Fruit fly (Drosophila melanogaster) whole organism, embryonic: Measurements from ENCODE around the gene Elp4.

Source experiments
- Ada2b ChIP-seq: fragments of 200-800 bp; sonication (Bioruptor generic); IDR thresholded peaks from 2 replicates; pipeline ENCODE4 v1.3.6; 2022; ENCODE audit warnings: missing biosample characterization, missing genetic modification characterization
- CG10267 ChIP-seq: fragments of 200-800 bp; sonication (Bioruptor generic); optimal IDR thresholded peaks from 2 replicates; lab custom pipeline; 2018; ENCODE audit warnings: missing biosample characterization, mild to moderate bottlenecking, missing genetic modification characterization, moderate library complexity
- CG10321 ChIP-seq: fragments of 200-800 bp; sonication (Bioruptor generic); IDR thresholded peaks from 2 replicates; pipeline ENCODE4 v1.3.6; 2022; ENCODE audit warnings: missing biosample characterization, missing genetic modification characterization
- CG10366 ChIP-seq: fragments of 200-800 bp; sonication (Bioruptor generic); IDR thresholded peaks from 2 replicates; pipeline ENCODE4 v1.3.6; 2022; ENCODE audit warnings: missing biosample characterization, missing genetic modification characterization
- CG10959 ChIP-seq: fragments of 200-800 bp; sonication (Bioruptor generic); IDR thresholded peaks from 2 replicates; pipeline ENCODE4 v1.3.6; 2022; ENCODE audit warnings: missing biosample characterization, missing genetic modification characterization
- CG10979 ChIP-seq: fragments of 200-800 bp; sonication (Bioruptor generic); optimal IDR thresholded peaks from 2 replicates; lab custom pipeline; 2018; ENCODE audit warnings: missing biosample characterization, mild to moderate bottlenecking, missing genetic modification characterization, moderate library complexity
- CG11085 ChIP-seq: fragments of 200-800 bp; sonication (Bioruptor generic); IDR thresholded peaks from 2 replicates; pipeline ENCODE4 v1.3.6; 2022; ENCODE audit warnings: missing biosample characterization, missing genetic modification characterization
- CG11398 ChIP-seq: fragments of 200-800 bp; sonication (Bioruptor generic); optimal IDR thresholded peaks from 2 replicates; lab custom pipeline; 2016; ENCODE audit warnings: missing biosample characterization, missing genetic modification characterization
- CG11456 ChIP-seq: fragments of 200-800 bp; sonication (Bioruptor generic); IDR thresholded peaks from 3 replicates; pipeline ENCODE4 v1.3.6; 2022; ENCODE audit warnings: missing biosample characterization, missing genetic modification characterization
- CG11504 ChIP-seq: fragments of 200-800 bp; sonication (Bioruptor generic); optimal IDR thresholded peaks from 3 replicates; lab custom pipeline; 2019; ENCODE audit warnings: missing biosample characterization, mild to moderate bottlenecking, missing genetic modification characterization, moderate library complexity
- CG12744 ChIP-seq: fragments of 200-800 bp; sonication (Bioruptor generic); optimal IDR thresholded peaks from 2 replicates; lab custom pipeline; 2016; ENCODE audit warnings: missing biosample characterization, missing genetic modification characterization
- CG14667 ChIP-seq: fragments of 200-800 bp; sonication (Bioruptor generic); IDR thresholded peaks from 2 replicates; pipeline ENCODE4 v1.3.6; 2022; ENCODE audit warnings: missing biosample characterization, missing genetic modification characterization
- CG15696 ChIP-seq: fragments of 200-800 bp; sonication (Bioruptor generic); optimal IDR thresholded peaks from 2 replicates; lab custom pipeline; 2019; ENCODE audit warnings: missing biosample characterization, mild to moderate bottlenecking, missing genetic modification characterization, moderate library complexity
- CG1647 ChIP-seq: fragments of 200-800 bp; sonication (Bioruptor generic); optimal IDR thresholded peaks from 3 replicates; lab custom pipeline; 2016; ENCODE audit warnings: missing biosample characterization, missing genetic modification characterization
- CG16813 ChIP-seq: fragments of 200-800 bp; sonication (Bioruptor generic); IDR thresholded peaks from 3 replicates; pipeline ENCODE4 v1.3.6; 2022; ENCODE audit warnings: missing biosample characterization, missing genetic modification characterization; ENCODE audit not compliant: partially characterized antibody
- CG16863 ChIP-seq: fragments of 200-800 bp; sonication (Bioruptor generic); optimal IDR thresholded peaks from 3 replicates; lab custom pipeline; 2016; ENCODE audit warnings: missing biosample characterization, missing genetic modification characterization
- CG17361 ChIP-seq: fragments of 200-800 bp; sonication (Bioruptor generic); IDR thresholded peaks from 3 replicates; pipeline ENCODE4 v1.3.6; 2022; ENCODE audit warnings: missing biosample characterization, missing genetic modification characterization
- CG18262 ChIP-seq: fragments of 200-800 bp; optimal IDR thresholded peaks from 3 replicates; lab custom pipeline; 2019; ENCODE audit warnings: missing biosample characterization, mild to moderate bottlenecking, missing genetic modification characterization, moderate library complexity
- CG18599 ChIP-seq: fragments of 200-800 bp; sonication (Bioruptor generic); optimal IDR thresholded peaks from 3 replicates; lab custom pipeline; 2017; ENCODE audit warnings: missing biosample characterization, missing genetic modification characterization, mild to moderate bottlenecking, moderate library complexity, missing genetic modification reagents
- CG2120 ChIP-seq: fragments of 200-800 bp; sonication (Bioruptor generic); optimal IDR thresholded peaks from 3 replicates; lab custom pipeline; 2016; ENCODE audit warnings: missing biosample characterization, missing genetic modification characterization
- CG2712 ChIP-seq: fragments of 200-800 bp; optimal IDR thresholded peaks from 3 replicates; lab custom pipeline; 2019; ENCODE audit warnings: missing biosample characterization, mild to moderate bottlenecking, missing genetic modification characterization, moderate library complexity
- CG6175 ChIP-seq: fragments of 200-800 bp; sonication (Bioruptor generic); IDR thresholded peaks from 3 replicates; pipeline ENCODE4 v1.3.6; 2022; ENCODE audit warnings: missing biosample characterization, missing genetic modification characterization
- CG6813 ChIP-seq: fragments of 200-800 bp; sonication (Bioruptor generic); optimal IDR thresholded peaks from 2 replicates; lab custom pipeline; 2017; ENCODE audit warnings: missing biosample characterization, missing genetic modification characterization, mild to moderate bottlenecking, moderate library complexity, missing genetic modification reagents
- CG7556 ChIP-seq: fragments of 200-800 bp; sonication (Bioruptor generic); optimal IDR thresholded peaks from 2 replicates; lab custom pipeline; 2017; ENCODE audit warnings: missing biosample characterization, mild to moderate bottlenecking, missing genetic modification characterization
- CG9727 ChIP-seq: fragments of 200-800 bp; sonication (Bioruptor generic); optimal IDR thresholded peaks from 3 replicates; lab custom pipeline; 2017; ENCODE audit warnings: missing biosample characterization, mild to moderate bottlenecking, missing genetic modification characterization
- CG9932 ChIP-seq: fragments of 200-800 bp; sonication (Bioruptor generic); IDR thresholded peaks from 2 replicates; pipeline ENCODE4 v1.3.6; 2022; ENCODE audit warnings: missing biosample characterization, missing genetic modification characterization
- Deaf1 ChIP-seq: fragments of 200-800 bp; optimal IDR thresholded peaks from 3 replicates; lab custom pipeline; 2019; ENCODE audit warnings: missing biosample characterization, mild to moderate bottlenecking, missing genetic modification characterization, moderate library complexity
- HLH4C ChIP-seq: fragments of 200-800 bp; sonication (Bioruptor generic); IDR thresholded peaks from 3 replicates; pipeline ENCODE4 v1.3.6; 2022; ENCODE audit warnings: missing biosample characterization, missing genetic modification characterization; ENCODE audit not compliant: partially characterized antibody
- Neu2 ChIP-seq: fragments of 200-800 bp; sonication (Bioruptor generic); optimal IDR thresholded peaks from 3 replicates; lab custom pipeline; 2016; ENCODE audit warnings: missing biosample characterization, missing genetic modification characterization, borderline replicate concordance
- Ptx1 ChIP-seq: fragments of 200-800 bp; sonication (Bioruptor generic); IDR thresholded peaks from 2 replicates; pipeline ENCODE4 v1.3.6; 2022; ENCODE audit warnings: missing biosample characterization, missing genetic modification characterization
- YL-1 ChIP-seq: fragments of 200-800 bp; sonication (Bioruptor generic); optimal IDR thresholded peaks from 3 replicates; lab custom pipeline; 2017; ENCODE audit warnings: missing biosample characterization, mild to moderate bottlenecking, missing genetic modification characterization
- ase ChIP-seq: fragments of 200-800 bp; sonication (Bioruptor generic); IDR thresholded peaks from 3 replicates; pipeline ENCODE4 v1.3.6; 2022; ENCODE audit warnings: missing biosample characterization, missing genetic modification characterization
- bcd ChIP-seq: fragments of 200-800 bp; sonication (Bioruptor generic); optimal IDR thresholded peaks from 2 replicates; lab custom pipeline; 2017; ENCODE audit warnings: missing biosample characterization, mild to moderate bottlenecking, missing genetic modification characterization
- bsh ChIP-seq, 2 experiments: fragments of 200-800 bp; sonication (Bioruptor generic); optimal IDR thresholded peaks; 2 replicates each; lab custom pipeline; 2017 to 2018; ENCODE audit warnings: mild to moderate bottlenecking in 2 of 2, missing biosample characterization in 2 of 2, missing genetic modification characterization in 2 of 2, moderate library complexity in 1 of 2
- btn ChIP-seq: fragments of 200-800 bp; sonication (Bioruptor generic); optimal IDR thresholded peaks from 2 replicates; lab custom pipeline; 2016; ENCODE audit warnings: missing biosample characterization, missing genetic modification characterization
- dimm ChIP-seq: fragments of 200-800 bp; sonication (Bioruptor generic); IDR thresholded peaks from 2 replicates; pipeline ENCODE4 v1.3.6; 2022; ENCODE audit warnings: missing biosample characterization, missing genetic modification characterization
- dmrt99B ChIP-seq: fragments of 200-800 bp; sonication (Bioruptor generic); optimal IDR thresholded peaks from 2 replicates; lab custom pipeline; 2018; ENCODE audit warnings: missing biosample characterization, mild to moderate bottlenecking, missing genetic modification characterization, moderate library complexity
- ftz-f1 ChIP-seq: fragments of 200-800 bp; sonication (Bioruptor generic); optimal IDR thresholded peaks from 2 replicates; lab custom pipeline; 2016; ENCODE audit warnings: missing biosample characterization, missing genetic modification characterization
- gsb ChIP-seq: fragments of 200-800 bp; sonication (Bioruptor generic); IDR thresholded peaks from 2 replicates; pipeline ENCODE4 v1.3.6; 2022; ENCODE audit warnings: missing biosample characterization, missing genetic modification characterization
- ham ChIP-seq: fragments of 200-800 bp; sonication (Bioruptor generic); IDR thresholded peaks from 2 replicates; pipeline ENCODE4 v1.3.6; 2022; ENCODE audit warnings: missing biosample characterization, missing genetic modification characterization
- inv ChIP-seq: fragments of 200-800 bp; sonication (Bioruptor generic); IDR thresholded peaks from 2 replicates; pipeline ENCODE4 v1.3.6; 2022; ENCODE audit warnings: missing biosample characterization, missing genetic modification characterization; ENCODE audit not compliant: partially characterized antibody
- jumu ChIP-seq: fragments of 200-800 bp; sonication (Bioruptor generic); optimal IDR thresholded peaks from 3 replicates; lab custom pipeline; 2016; ENCODE audit warnings: missing biosample characterization, missing genetic modification characterization
- lola ChIP-seq, 3 experiments: fragments of >200 bp in 2 of 3; fragments of 200-800 bp in 1 of 3; sonication (Bioruptor generic) in 1 of 3; optimal IDR thresholded peaks; 2 replicates each; lab custom pipeline; 2017 to 2019; ENCODE audit warnings: missing biosample characterization in 3 of 3, missing genetic modification characterization in 3 of 3, mild to moderate bottlenecking in 1 of 3, moderate library complexity in 1 of 3
- mirr ChIP-seq: fragments of 200-800 bp; sonication (Bioruptor generic); optimal IDR thresholded peaks from 3 replicates; lab custom pipeline; 2018; ENCODE audit warnings: missing biosample characterization, mild to moderate bottlenecking, missing genetic modification characterization
- nmo ChIP-seq: fragments of 200-800 bp; sonication (Bioruptor generic); optimal IDR thresholded peaks from 2 replicates; lab custom pipeline; 2018; ENCODE audit warnings: missing biosample characterization, mild to moderate bottlenecking, missing genetic modification characterization, moderate library complexity
- pnt ChIP-seq: fragments of 200-800 bp; sonication (Bioruptor generic); optimal IDR thresholded peaks from 3 replicates; lab custom pipeline; 2016; ENCODE audit warnings: missing biosample characterization, missing genetic modification characterization
- rib ChIP-seq: fragments of 200-800 bp; sonication (Bioruptor generic); IDR thresholded peaks from 2 replicates; pipeline ENCODE4 v1.3.6; 2022; ENCODE audit warnings: missing biosample characterization, missing genetic modification characterization
- row ChIP-seq: fragments of 200-800 bp; sonication (Bioruptor generic); IDR thresholded peaks from 3 replicates; pipeline ENCODE4 v1.3.6; 2022; ENCODE audit warnings: missing biosample characterization, missing genetic modification characterization
- seq ChIP-seq: fragments of 200-800 bp; sonication (Bioruptor generic); IDR thresholded peaks from 2 replicates; pipeline ENCODE4 v1.3.6; 2022; ENCODE audit warnings: missing biosample characterization, missing genetic modification characterization
- sima ChIP-seq: fragments of 200-800 bp; sonication (Bioruptor generic); optimal IDR thresholded peaks from 2 replicates; lab custom pipeline; 2016; ENCODE audit warnings: missing biosample characterization, missing genetic modification characterization
- slp2 ChIP-seq: fragments of 200-800 bp; sonication (Bioruptor generic); optimal IDR thresholded peaks from 2 replicates; lab custom pipeline; 2016; ENCODE audit warnings: missing biosample characterization, missing genetic modification characterization
- toy ChIP-seq: fragments of 200-800 bp; sonication (Bioruptor generic); IDR thresholded peaks from 2 replicates; pipeline ENCODE4 v1.3.6; 2022; ENCODE audit warnings: missing biosample characterization, missing genetic modification characterization

The Elp4 gene

DNA sequence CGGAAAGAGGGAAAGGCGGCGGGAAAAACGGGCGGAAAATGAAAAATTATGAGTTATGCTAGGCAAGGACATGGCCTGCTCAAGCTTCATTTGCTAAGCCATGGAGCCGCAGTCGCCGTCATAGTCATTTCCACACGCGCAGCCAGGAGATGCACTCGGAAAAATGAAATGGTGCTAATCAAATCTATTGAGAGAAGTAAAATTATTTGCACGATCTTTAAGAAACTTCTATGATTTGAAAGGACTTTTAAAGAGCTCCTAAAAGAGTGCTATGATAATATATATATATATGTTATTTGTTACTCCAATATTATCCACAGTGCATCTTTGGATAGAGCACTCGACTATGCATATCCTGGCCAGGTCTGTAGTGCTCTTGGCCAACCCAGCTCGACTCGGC, 44.8 kb upstream of the Elp4 start (continued):
- TF ChIP-seq seq (no peak), HLH4C (GFP tag; lab: Robert Waterston, UW) (no peak), bsh (GFP tag; optimal IDR thresholded peaks at IDR 0.05; lab: Kevin White, UChicago) (peak in 1 of 2 experiments; percentile 7), Neu2 (GFP tag; lab: Kevin White, UChicago) (no peak), CG18262 (tag; lab: Kevin White, UChicago) (peak; percentile 40), slp2 (no peak), CG17361 (GFP tag; lab: Robert Waterston, UW) (0 out of 3 replicates have a peak, but pooled peaks have one; percentile 21), CG16863 (no peak), ase (GFP tag; lab: Robert Waterston, UW) (no peak), ftz-f1 (no peak), CG11085 (no peak), CG14667 (GFP tag; lab: Robert Waterston, UW) (no peak), CG11504 (tag; lab: Kevin White, UChicago) (peak; percentile 25), nmo (GFP tag; lab: Kevin White, UChicago) (peak; percentile 1), CG10959 (GFP tag; lab: Robert Waterston, UW) (no peak), CG2120 (GFP tag; lab: Kevin White, UChicago) (no peak), btn (GFP tag; lab: Kevin White, UChicago) (no peak), CG16813 (GFP tag; lab: Robert Waterston, UW) (no peak), Deaf1 (tag; lab: Kevin White, UChicago) (no peak), pnt (no peak), Ada2b (no peak), CG1647 (GFP tag; lab: Kevin White, UChicago) (no peak), dimm (GFP tag; lab: Robert Waterston, UW) (no peak), dmrt99B (tag; lab: Kevin White, UChicago) (no peak), lola (GFP tag; optimal IDR thresholded peaks at IDR 0.05; lab: Kevin White, UChicago) (peak in 1 of 3 experiments; percentile 13), rib (GFP tag; lab: Robert Waterston, UW) (no peak), CG9727 (GFP tag; lab: Kevin White, UChicago) (peak; percentile 29), CG10267 (tag; lab: Kevin White, UChicago) (peak; percentile 3), mirr (GFP tag; lab: Kevin White, UChicago) (no peak), CG6813 (GFP tag; lab: Kevin White, UChicago) (no peak), row (peak; percentile 13; the same call in 1 of the 3 replicates), CG11456 (no peak), Ptx1 (GFP tag; lab: Robert Waterston, UW) (no peak), CG9932 (no peak), CG6175 (GFP tag; lab: Robert Waterston, UW) (no peak), bcd (GFP tag; lab: Kevin White, UChicago) (no peak), jumu (no peak), sima (GFP tag; lab: Kevin White, UChicago) (no peak), CG11398 (GFP tag; lab: Kevin White, UChicago) (no peak), CG10366 (GFP tag; lab: Robert Waterston, UW) (no peak), gsb (GFP tag; lab: Robert Waterston, UW) (no peak), CG12744 (GFP tag; lab: Kevin White, UChicago) (no peak), CG18599 (GFP tag; lab: Kevin White, UChicago) (no peak), inv (GFP tag; lab: Robert Waterston, UW) (no peak), CG10321 (no peak), ham (GFP tag; lab: Robert Waterston, UW) (no peak), toy (GFP tag; lab: Robert Waterston, UW) (no peak), CG10979 (tag; lab: Kevin White, UChicago) (peak; percentile 32), CG15696 (tag; lab: Kevin White, UChicago) (peak; percentile 19), CG2712 (tag; lab: Kevin White, UChicago) (peak; percentile 27), CG7556 (GFP tag; lab: Kevin White, UChicago) (no peak), YL-1 (GFP tag; lab: Kevin White, UChicago) (no peak)
